Worm (Caenorhabditis elegans) whole organism, L4 larva: ENCODE results near the gene C30H6.8.
A peak's percentile ranks its signal among the peaks of the same experiment; 100 is the strongest.

Experiments
- D1046.2 ChIP-seq: fragments of 200-800 bp; sonication (Bioruptor generic); IDR thresholded peaks from 2 replicates; pipeline ENCODE4 v1.3.6; 2022; ENCODE audit warnings: missing genetic modification characterization, missing compliant biosample characterization
- F26F4.8 ChIP-seq: fragments of 200-800 bp; sonication (Bioruptor generic); conservative IDR thresholded peaks from 2 replicates; pipeline ENCODE4 v1.3.6; 2022; ENCODE audit warnings: missing genetic modification characterization, missing compliant biosample characterization
- F37D6.2 ChIP-seq: sonication (generic microtip); optimal IDR thresholded peaks from 2 replicates; lab custom pipeline; 2016; ENCODE audit warnings: mild to moderate bottlenecking, missing genetic modification characterization, missing compliant biosample characterization
- F49E8.2 ChIP-seq: sonication (generic microtip); optimal IDR thresholded peaks from 2 replicates; lab custom pipeline; 2016; ENCODE audit warnings: missing compliant biosample characterization, mild to moderate bottlenecking, missing genetic modification characterization, borderline replicate concordance
- T20F7.1 ChIP-seq: fragments of 200-800 bp; sonication (Bioruptor generic); optimal IDR thresholded peaks from 2 replicates; lab custom pipeline; 2018; ENCODE audit warnings: mild to moderate bottlenecking, missing genetic modification characterization, missing compliant biosample characterization
- T26A8.4 ChIP-seq: fragments of 200-800 bp; sonication (Bioruptor generic); IDR thresholded peaks from 2 replicates; pipeline ENCODE4 v1.3.6; 2022; ENCODE audit warnings: missing genetic modification characterization, missing compliant biosample characterization
- ZK546.5 ChIP-seq, 2 experiments: sonication (generic microtip); optimal IDR thresholded peaks; 2 replicates each; lab custom pipeline; 2017; ENCODE audit warnings: missing biosample characterization in 2 of 2, missing genetic modification characterization in 2 of 2
- aly-2 ChIP-seq: sonication (generic microtip); optimal IDR thresholded peaks from 2 replicates; lab custom pipeline; 2018; ENCODE audit warnings: missing biosample characterization, missing genetic modification characterization
- ama-1 ChIP-seq: fragments of 150-350 bp; optimal IDR thresholded peaks from 2 replicates; lab custom pipeline; 2014; ENCODE audit warnings: inconsistent platforms, mixed read lengths
- attf-4 ChIP-seq: sonication (generic microtip); optimal IDR thresholded peaks from 3 replicates; lab custom pipeline; 2017; ENCODE audit warnings: missing biosample characterization, missing genetic modification characterization
- ceh-20 ChIP-seq: fragments of 200-800 bp; sonication (Bioruptor generic); IDR thresholded peaks from 2 replicates; pipeline ENCODE4 v1.3.6; 2022; ENCODE audit warnings: missing genetic modification reagents, missing genetic modification characterization, missing compliant biosample characterization
- ceh-32 ChIP-seq: sonication (generic microtip); optimal IDR thresholded peaks from 2 replicates; lab custom pipeline; 2016; ENCODE audit warnings: mild to moderate bottlenecking, missing genetic modification characterization, missing compliant biosample characterization; ENCODE audit not compliant: poor library complexity
- ceh-44 ChIP-seq: fragments of 200-800 bp; sonication (Bioruptor generic); IDR thresholded peaks from 2 replicates; pipeline ENCODE4 v1.3.6; 2022; ENCODE audit warnings: missing genetic modification reagents, missing genetic modification characterization, missing compliant biosample characterization
- ceh-62 ChIP-seq: sonication (generic microtip); optimal IDR thresholded peaks from 2 replicates; lab custom pipeline; 2017; ENCODE audit warnings: missing biosample characterization, missing genetic modification characterization
- ceh-82 ChIP-seq: sonication (generic microtip); optimal IDR thresholded peaks from 2 replicates; lab custom pipeline; 2017; ENCODE audit warnings: missing biosample characterization, missing genetic modification characterization
- ctbp-1 ChIP-seq: fragments of 200-800 bp; sonication (Bioruptor generic); IDR thresholded peaks from 2 replicates; pipeline ENCODE4 v1.3.6; 2022; ENCODE audit warnings: missing genetic modification reagents, missing genetic modification characterization, missing compliant biosample characterization
- daf-16 ChIP-seq, 3 experiments: sonication (generic microtip); optimal IDR thresholded peaks; 2 replicates each; lab custom pipeline; 2016 to 2017; ENCODE audit warnings: missing genetic modification characterization in 3 of 3, missing genetic modification reagents in 3 of 3, mild to moderate bottlenecking in 2 of 3, missing compliant biosample characterization in 2 of 3, missing biosample characterization in 1 of 3, moderate library complexity in 1 of 3
- dmd-8 ChIP-seq: fragments of 200-800 bp; sonication (Bioruptor generic); IDR thresholded peaks from 2 replicates; pipeline ENCODE4 v1.3.6; 2022; ENCODE audit warnings: missing genetic modification characterization, missing compliant biosample characterization
- dmd-9 ChIP-seq: fragments of 200-800 bp; sonication (Bioruptor generic); IDR thresholded peaks from 2 replicates; pipeline ENCODE4 v1.3.6; 2022; ENCODE audit warnings: missing genetic modification reagents, missing genetic modification characterization, missing compliant biosample characterization
- dve-1 ChIP-seq: sonication (generic microtip); optimal IDR thresholded peaks from 2 replicates; lab custom pipeline; 2017; ENCODE audit warnings: antibody characterized with exemption, mild to moderate bottlenecking, missing genetic modification characterization, missing compliant biosample characterization; ENCODE audit not compliant: insufficient read depth
- egl-27 ChIP-seq: sonication (generic microtip); optimal IDR thresholded peaks from 3 replicates; lab custom pipeline; 2017; ENCODE audit warnings: missing biosample characterization, missing genetic modification reagents, missing genetic modification characterization
- fkh-10 ChIP-seq: fragments of 150-350 bp; optimal IDR thresholded peaks from 2 replicates; lab custom pipeline; 2014; ENCODE audit warnings: missing biosample characterization, missing genetic modification reagents, missing genetic modification characterization
- fos-1 ChIP-seq: fragments of 150-350 bp; optimal IDR thresholded peaks from 2 replicates; lab custom pipeline; 2014; ENCODE audit warnings: missing biosample characterization, missing genetic modification characterization
- hlh-11 ChIP-seq: fragments of 200-800 bp; sonication (Bioruptor generic); optimal IDR thresholded peaks from 2 replicates; lab custom pipeline; 2018; ENCODE audit warnings: mild to moderate bottlenecking, missing genetic modification characterization, missing compliant biosample characterization
- hmg-1.1 ChIP-seq: fragments of 200-800 bp; sonication (Bioruptor generic); IDR thresholded peaks from 2 replicates; pipeline ENCODE4 v1.3.6; 2022; ENCODE audit warnings: missing genetic modification reagents, missing genetic modification characterization, missing compliant biosample characterization
- jun-1 ChIP-seq: fragments of 150-350 bp; optimal IDR thresholded peaks from 2 replicates; lab custom pipeline; 2014; ENCODE audit warnings: missing biosample characterization, missing genetic modification reagents, missing genetic modification characterization
- lin-15B ChIP-seq: fragments of 150-350 bp; sonication (generic microtip); optimal IDR thresholded peaks from 3 replicates; lab custom pipeline; 2014; ENCODE audit warnings: missing biosample characterization, missing genetic modification characterization
- lin-29 ChIP-seq: fragments of 200-800 bp; sonication (Bioruptor generic); IDR thresholded peaks from 2 replicates; pipeline ENCODE4 v1.3.6; 2022; ENCODE audit warnings: missing genetic modification reagents, missing genetic modification characterization, missing compliant biosample characterization
- lin-39 ChIP-seq: fragments of 150-350 bp; optimal IDR thresholded peaks from 2 replicates; lab custom pipeline; 2014; ENCODE audit warnings: missing biosample characterization, missing genetic modification reagents, missing genetic modification characterization
- lsy-2 ChIP-seq, 2 experiments: fragments of 150-350 bp in 1 of 2; sonication (generic microtip) in 1 of 2; optimal IDR thresholded peaks; 2 replicates each; lab custom pipeline; 2014 to 2017; ENCODE audit warnings: missing biosample characterization in 2 of 2, missing genetic modification characterization in 2 of 2
- mdt-29 ChIP-seq: fragments of 200-800 bp; sonication (Bioruptor generic); IDR thresholded peaks from 2 replicates; pipeline ENCODE4 v1.3.6; 2022; ENCODE audit warnings: missing genetic modification reagents, missing genetic modification characterization, missing compliant biosample characterization
- nhr-25 ChIP-seq: sonication (generic microtip); optimal IDR thresholded peaks from 2 replicates; lab custom pipeline; 2017; ENCODE audit warnings: missing genetic modification characterization, mild to moderate bottlenecking, missing compliant biosample characterization, antibody characterized with exemption, moderate library complexity, borderline replicate concordance; ENCODE audit not compliant: insufficient read depth
- nhr-28 ChIP-seq: fragments of 150-350 bp; optimal IDR thresholded peaks from 2 replicates; lab custom pipeline; 2014; ENCODE audit warnings: missing biosample characterization, missing genetic modification characterization
- nhr-48 ChIP-seq: sonication (generic microtip); optimal IDR thresholded peaks from 2 replicates; lab custom pipeline; 2016; ENCODE audit warnings: mild to moderate bottlenecking, missing genetic modification characterization, missing compliant biosample characterization
- nhr-6 ChIP-seq: fragments of 150-350 bp; optimal IDR thresholded peaks from 2 replicates; lab custom pipeline; 2014; ENCODE audit warnings: missing biosample characterization, missing genetic modification characterization
- nhr-77 ChIP-seq: fragments of 150-350 bp; optimal IDR thresholded peaks from 2 replicates; lab custom pipeline; 2014; ENCODE audit warnings: missing biosample characterization, missing genetic modification characterization
- php-3 ChIP-seq: fragments of 200-800 bp; sonication (Bioruptor generic); IDR thresholded peaks from 2 replicates; pipeline ENCODE4 v1.3.6; 2022; ENCODE audit warnings: missing genetic modification reagents, missing genetic modification characterization, missing compliant biosample characterization
- pqm-1 ChIP-seq: sonication (generic microtip); optimal IDR thresholded peaks from 2 replicates; lab custom pipeline; 2017; ENCODE audit warnings: missing biosample characterization, missing genetic modification characterization
- saeg-2 ChIP-seq: fragments of 200-800 bp; sonication (Bioruptor generic); IDR thresholded peaks from 2 replicates; pipeline ENCODE4 v1.3.6; 2022; ENCODE audit warnings: missing genetic modification reagents, missing genetic modification characterization, missing compliant biosample characterization
- sdz-12 ChIP-seq: fragments of 200-800 bp; sonication (Bioruptor generic); optimal IDR thresholded peaks from 2 replicates; lab custom pipeline; 2018; ENCODE audit warnings: mild to moderate bottlenecking, missing genetic modification characterization, missing compliant biosample characterization
- skn-1 ChIP-seq: fragments of 150-350 bp; optimal IDR thresholded peaks from 2 replicates; lab custom pipeline; 2014; ENCODE audit warnings: missing biosample characterization, missing genetic modification characterization
- spr-1 ChIP-seq: sonication (generic microtip); optimal IDR thresholded peaks from 2 replicates; lab custom pipeline; 2016; ENCODE audit warnings: mild to moderate bottlenecking, missing genetic modification characterization, missing compliant biosample characterization
- spr-3 ChIP-seq: fragments of 200-800 bp; sonication (Bioruptor generic); optimal IDR thresholded peaks from 2 replicates; lab custom pipeline; 2018; ENCODE audit warnings: mild to moderate bottlenecking, missing genetic modification characterization, missing compliant biosample characterization
- unc-130 ChIP-seq: sonication (generic microtip); optimal IDR thresholded peaks from 2 replicates; lab custom pipeline; 2016; ENCODE audit warnings: missing genetic modification reagents, missing genetic modification characterization, missing compliant biosample characterization
- zip-2 ChIP-seq: fragments of 150-350 bp; optimal IDR thresholded peaks from 2 replicates; lab custom pipeline; 2014; ENCODE audit warnings: missing biosample characterization, missing genetic modification characterization
- ztf-11 ChIP-seq: fragments of 150-350 bp; optimal IDR thresholded peaks from 2 replicates; lab custom pipeline; 2014; ENCODE audit warnings: missing biosample characterization, missing genetic modification characterization
- ztf-7 ChIP-seq: fragments of 150-350 bp; optimal IDR thresholded peaks from 2 replicates; lab custom pipeline; 2014; ENCODE audit warnings: missing biosample characterization, missing genetic modification characterization

The C30H6.8 gene

ce11 chrIV:17399455-17399854 lies 17.3 kb downstream of the C30H6.8 start, which contains the start of gene T02D1.4:
TSS of gene T02D1.4 (plus strand) at chrIV:17399755.
- TF ChIP-seq T26A8.4 (GFP tag; lab: Robert Waterston, UW) = no peak
- TF ChIP-seq nhr-77 = no peak
- TF ChIP-seq ZK546.5 (tag; optimal IDR thresholded peaks at IDR 0.05; lab: Kevin White, UChicago) = no peak
- no peak for TF ChIP-seq ceh-20 (GFP tag; lab: Robert Waterston, UW)

- TF ChIP-seq daf-16 (GFP tag; optimal IDR thresholded peaks at IDR 0.05; lab: Kevin White, UChicago) (no peak), daf-16 (tag; optimal IDR thresholded peaks at IDR 0.05; lab: Kevin White, UChicago) (peak; percentile 55), nhr-28 (tag; lab: Kevin White, UChicago) (peak; percentile 34), ceh-44 (GFP tag; lab: Robert Waterston, UW) (no peak), ZK546.5 (tag; optimal IDR thresholded peaks at IDR 0.05; lab: Kevin White, UChicago) (no peak), ctbp-1 (GFP tag; lab: Robert Waterston, UW) (no peak), dmd-9 (GFP tag; lab: Robert Waterston, UW) (no peak), dmd-8 (no peak), unc-130 (GFP tag; lab: Kevin White, UChicago) (no peak), spr-3 (GFP tag; lab: Kevin White, UChicago) (no peak), pqm-1 (tag; lab: Kevin White, UChicago) (peak; percentile 40)
Measured at ce11 chrIV:17405530-17405929, 23.4 kb downstream of the C30H6.8 start, which contains the start of gene pmp-4. TSS of gene pmp-4 (minus strand) at chrIV:17405630.

- TF ChIP-seq zip-2 (tag; lab: Kevin White, UChicago) = no peak
- no peak for TF ChIP-seq ceh-62
- no peak for TF ChIP-seq lin-39 (tag; lab: Kevin White, UChicago)
- no peak for TF ChIP-seq hlh-11
- TF ChIP-seq F26F4.8 (GFP tag; lab: Robert Waterston, UW) = no peak
- no peak for TF ChIP-seq nhr-25 (tag; lab: Kevin White, UChicago)
- TF ChIP-seq nhr-6 (tag; lab: Kevin White, UChicago) = no peak
- TF ChIP-seq sdz-12 (GFP tag; lab: Kevin White, UChicago) = no peak
- no peak for TF ChIP-seq lsy-2 (tag; optimal IDR thresholded peaks at IDR 0.05; lab: Kevin White, UChicago)
- no peak for TF ChIP-seq T20F7.1 (GFP tag; lab: Kevin White, UChicago)
- TF ChIP-seq lin-15B = no peak
- no peak for TF ChIP-seq fos-1 (tag; lab: Kevin White, UChicago)
- peak; percentile 55 for TF ChIP-seq dve-1 (tag; lab: Kevin White, UChicago)
- no peak for TF ChIP-seq spr-3 (GFP tag; lab: Kevin White, UChicago)
- TF ChIP-seq pqm-1 (tag; lab: Kevin White, UChicago) = peak; percentile 9
- TF ChIP-seq nhr-77 = peak; percentile 60
- TF ChIP-seq mdt-29 (GFP tag; lab: Robert Waterston, UW) = no peak
- no peak for TF ChIP-seq jun-1 (tag; lab: Kevin White, UChicago)
- peak; percentile 56 for TF ChIP-seq nhr-28 (tag; lab: Kevin White, UChicago)
- TF ChIP-seq fkh-10 = no peak
- no peak for TF ChIP-seq D1046.2
- no peak for TF ChIP-seq php-3 (GFP tag; lab: Robert Waterston, UW)
- TF ChIP-seq ceh-44 (GFP tag; lab: Robert Waterston, UW) = no peak
- peak; percentile 73 for TF ChIP-seq ztf-7 (tag; lab: Kevin White, UChicago)
- TF ChIP-seq nhr-48 (tag; lab: Kevin White, UChicago) = no peak
- TF ChIP-seq ama-1 (lab: Kevin White, UChicago) = no peak
- TF ChIP-seq F49E8.2 (tag; lab: Kevin White, UChicago) = no peak
- no peak for TF ChIP-seq hmg-1.1 (GFP tag; lab: Robert Waterston, UW)
- no peak for TF ChIP-seq daf-16 (GFP tag; optimal IDR thresholded peaks at IDR 0.05; lab: Kevin White, UChicago)
- TF ChIP-seq daf-16 (tag; optimal IDR thresholded peaks at IDR 0.05; lab: Kevin White, UChicago) = peak; percentile 82
- TF ChIP-seq aly-2 (tag; lab: Kevin White, UChicago) = no peak
- no peak for TF ChIP-seq egl-27 (tag; lab: Kevin White, UChicago)
- no peak for TF ChIP-seq saeg-2 (GFP tag; lab: Robert Waterston, UW)
- no peak for TF ChIP-seq F37D6.2 (tag; lab: Kevin White, UChicago)
- TF ChIP-seq lin-29 = no peak
- TF ChIP-seq ztf-11 (tag; lab: Kevin White, UChicago) = no peak
- TF ChIP-seq spr-1 (tag; lab: Kevin White, UChicago) = no peak
- TF ChIP-seq ceh-32 = no peak
- TF ChIP-seq ceh-82 = no peak
- TF ChIP-seq attf-4 (tag; lab: Kevin White, UChicago) = no peak
- TF ChIP-seq skn-1 = no peak
Measured at ce11 chrIV:17406119-17406518, 24.0 kb downstream of the C30H6.8 start.
